Fruit fly (Drosophila melanogaster) whole organism, embryonic: ENCODE measurements around the gene CG9297.

Experiments used
- BtbVII ChIP-seq: fragments of 200-800 bp; sonication (Bioruptor generic); optimal IDR thresholded peaks from 3 replicates; lab custom pipeline; 2017; ENCODE audit warnings: missing biosample characterization, mild to moderate bottlenecking, missing genetic modification characterization
- C15 ChIP-seq: fragments of 200-800 bp; sonication (Bioruptor generic); IDR thresholded peaks from 3 replicates; pipeline ENCODE4 v1.3.6; 2022; ENCODE audit warnings: missing biosample characterization, missing genetic modification characterization
- CG10654 ChIP-seq: fragments of 200-800 bp; sonication (Bioruptor generic); optimal IDR thresholded peaks from 2 replicates; lab custom pipeline; 2016; ENCODE audit warnings: missing biosample characterization, missing genetic modification characterization
- CG11093 ChIP-seq: fragments of 200-800 bp; sonication (Bioruptor generic); IDR thresholded peaks from 3 replicates; pipeline ENCODE4 v1.3.6; 2022; ENCODE audit warnings: missing biosample characterization, missing genetic modification characterization
- CG11456 ChIP-seq: fragments of 200-800 bp; sonication (Bioruptor generic); IDR thresholded peaks from 3 replicates; pipeline ENCODE4 v1.3.6; 2022; ENCODE audit warnings: missing biosample characterization, missing genetic modification characterization
- CG12219 ChIP-seq: fragments of 200-800 bp; sonication (Bioruptor generic); optimal IDR thresholded peaks from 3 replicates; lab custom pipeline; 2018; ENCODE audit warnings: missing biosample characterization, mild to moderate bottlenecking, missing genetic modification characterization
- CG13123 ChIP-seq: fragments of 200-800 bp; sonication (Bioruptor generic); optimal IDR thresholded peaks from 2 replicates; lab custom pipeline; 2016; ENCODE audit warnings: missing biosample characterization, missing genetic modification characterization
- CG13624 ChIP-seq: fragments of 200-800 bp; sonication (Bioruptor generic); optimal IDR thresholded peaks from 2 replicates; lab custom pipeline; 2016; ENCODE audit warnings: missing biosample characterization, missing genetic modification characterization
- CG14014 ChIP-seq: fragments of 200-800 bp; sonication (Bioruptor generic); IDR thresholded peaks from 2 replicates; pipeline ENCODE4 v1.3.6; 2022; ENCODE audit warnings: missing biosample characterization, missing genetic modification characterization
- CG30403 ChIP-seq: fragments of 200-800 bp; sonication (Bioruptor generic); optimal IDR thresholded peaks from 3 replicates; lab custom pipeline; 2016; ENCODE audit warnings: missing biosample characterization, missing genetic modification characterization
- CG3281 ChIP-seq: fragments of 200-800 bp; sonication (Bioruptor generic); optimal IDR thresholded peaks from 3 replicates; lab custom pipeline; 2017; ENCODE audit warnings: missing biosample characterization, mild to moderate bottlenecking, missing genetic modification characterization
- CG3847 ChIP-seq: fragments of 200-800 bp; sonication (Bioruptor generic); IDR thresholded peaks from 2 replicates; pipeline ENCODE4 v1.3.6; 2022; ENCODE audit warnings: missing biosample characterization, missing genetic modification characterization
- CG4404 ChIP-seq: fragments of 200-800 bp; sonication (Bioruptor generic); IDR thresholded peaks from 2 replicates; pipeline ENCODE4 v1.3.6; 2022; ENCODE audit warnings: missing biosample characterization, missing genetic modification characterization
- CG4707 ChIP-seq: fragments of 200-800 bp; sonication (Bioruptor generic); optimal IDR thresholded peaks from 2 replicates; lab custom pipeline; 2018; ENCODE audit warnings: missing biosample characterization, mild to moderate bottlenecking, missing genetic modification characterization, moderate library complexity
- CG9817 ChIP-seq: fragments of 200-800 bp; sonication (Bioruptor generic); optimal IDR thresholded peaks from 2 replicates; lab custom pipeline; 2018; ENCODE audit warnings: missing biosample characterization, mild to moderate bottlenecking, missing genetic modification characterization, moderate library complexity
- CkIIα-i1 ChIP-seq: fragments of 200-800 bp; sonication (Bioruptor generic); IDR thresholded peaks from 2 replicates; pipeline ENCODE4 v1.3.6; 2022; ENCODE audit warnings: missing biosample characterization, missing genetic modification characterization
- D ChIP-seq, 2 experiments: fragments of 200-800 bp in 1 of 2; fragments of >200 bp in 1 of 2; sonication (Bioruptor generic) in 1 of 2; optimal IDR thresholded peaks; 2 replicates in 1 of 2; 3 replicates in 1 of 2; lab custom pipeline; 2017; ENCODE audit warnings: mild to moderate bottlenecking in 1 of 2, missing biosample characterization in 1 of 2, missing genetic modification characterization in 1 of 2, missing genetic modification reagents in 1 of 2
- Dek ChIP-seq: fragments of 200-800 bp; sonication (Bioruptor generic); optimal IDR thresholded peaks from 3 replicates; lab custom pipeline; 2019; ENCODE audit warnings: missing biosample characterization, mild to moderate bottlenecking, missing genetic modification characterization, moderate library complexity
- HHEX ChIP-seq: fragments of 200-800 bp; sonication (Bioruptor generic); optimal IDR thresholded peaks from 3 replicates; lab custom pipeline; 2017; ENCODE audit warnings: missing biosample characterization, mild to moderate bottlenecking, missing genetic modification characterization, missing genetic modification reagents
- HLH3B ChIP-seq: fragments of 200-800 bp; sonication (Bioruptor generic); IDR thresholded peaks from 2 replicates; pipeline ENCODE4 v1.3.6; 2022; ENCODE audit warnings: missing biosample characterization, missing genetic modification characterization
- HLHmδ ChIP-seq: fragments of 200-800 bp; sonication (Bioruptor generic); optimal IDR thresholded peaks from 2 replicates; lab custom pipeline; 2018; ENCODE audit warnings: missing biosample characterization, mild to moderate bottlenecking, missing genetic modification characterization, moderate library complexity
- Hr78 ChIP-seq, 2 experiments: fragments of 200-800 bp in 1 of 2; fragments of >200 bp in 1 of 2; sonication (Bioruptor generic) in 1 of 2; optimal IDR thresholded peaks; 2 replicates each; lab custom pipeline; 2017 to 2019; ENCODE audit warnings: missing biosample characterization in 2 of 2, missing genetic modification characterization in 2 of 2, mild to moderate bottlenecking in 1 of 2, moderate library complexity in 1 of 2
- Meics ChIP-seq: fragments of 200-800 bp; sonication (Bioruptor generic); optimal IDR thresholded peaks from 2 replicates; lab custom pipeline; 2017; ENCODE audit warnings: missing biosample characterization, mild to moderate bottlenecking, missing genetic modification characterization
- Optix ChIP-seq: fragments of 200-800 bp; sonication (Bioruptor generic); IDR thresholded peaks from 3 replicates; pipeline ENCODE4 v1.3.6; 2022; ENCODE audit warnings: missing biosample characterization, missing genetic modification characterization
- Scr ChIP-seq: fragments of 200-800 bp; sonication (Bioruptor generic); IDR thresholded peaks from 2 replicates; pipeline ENCODE4 v1.3.6; 2022; ENCODE audit warnings: missing biosample characterization, missing genetic modification characterization; ENCODE audit not compliant: partially characterized antibody
- Side ChIP-seq: fragments of 200-800 bp; sonication (Bioruptor generic); optimal IDR thresholded peaks from 2 replicates; lab custom pipeline; 2016; ENCODE audit warnings: missing biosample characterization, missing genetic modification characterization
- Spps ChIP-seq: fragments of 200-800 bp; sonication (Bioruptor generic); optimal IDR thresholded peaks from 2 replicates; lab custom pipeline; 2018; ENCODE audit warnings: missing biosample characterization, mild to moderate bottlenecking, missing genetic modification characterization
- Ssrp ChIP-seq: fragments of 200-800 bp; sonication (Bioruptor generic); optimal IDR thresholded peaks from 2 replicates; lab custom pipeline; 2018; ENCODE audit warnings: missing biosample characterization, mild to moderate bottlenecking, missing genetic modification characterization, moderate library complexity
- Trl ChIP-seq, 3 experiments: fragments of >200 bp in 2 of 3; fragments of 200-800 bp in 1 of 3; sonication (Bioruptor generic) in 1 of 3; optimal IDR thresholded peaks; 2 replicates in 1 of 3; 3 replicates in 2 of 3; lab custom pipeline; 2016 to 2017; ENCODE audit warnings: missing biosample characterization in 1 of 3, missing genetic modification characterization in 1 of 3
- ac ChIP-seq: fragments of 200-800 bp; sonication (Bioruptor generic); optimal IDR thresholded peaks from 3 replicates; lab custom pipeline; 2017; ENCODE audit warnings: missing biosample characterization, mild to moderate bottlenecking, missing genetic modification characterization
- aop ChIP-seq: fragments of 200-800 bp; sonication (Bioruptor generic); IDR thresholded peaks from 2 replicates; pipeline ENCODE4 v1.3.6; 2022; ENCODE audit warnings: missing biosample characterization, missing genetic modification characterization
- bbx ChIP-seq: fragments of 200-800 bp; sonication (Bioruptor generic); IDR thresholded peaks from 2 replicates; pipeline ENCODE4 v1.3.6; 2022; ENCODE audit warnings: missing biosample characterization, missing genetic modification characterization; ENCODE audit not compliant: partially characterized antibody
- cg ChIP-seq: fragments of 200-800 bp; sonication (Bioruptor generic); optimal IDR thresholded peaks from 3 replicates; lab custom pipeline; 2019; ENCODE audit warnings: missing biosample characterization, mild to moderate bottlenecking, missing genetic modification characterization, moderate library complexity
- crp ChIP-seq, 2 experiments: fragments of 200-800 bp; sonication (Bioruptor generic); optimal IDR thresholded peaks; 2 replicates in 1 of 2; 3 replicates in 1 of 2; lab custom pipeline; 2017; ENCODE audit warnings: missing biosample characterization in 2 of 2, missing genetic modification characterization in 2 of 2, mild to moderate bottlenecking in 1 of 2, moderate library complexity in 1 of 2
- fd96Cb ChIP-seq: fragments of 200-800 bp; sonication (Bioruptor generic); optimal IDR thresholded peaks from 2 replicates; lab custom pipeline; 2018; ENCODE audit warnings: missing biosample characterization, mild to moderate bottlenecking, missing genetic modification characterization, moderate library complexity
- gce ChIP-seq: fragments of 200-800 bp; sonication (Bioruptor generic); IDR thresholded peaks from 3 replicates; pipeline ENCODE4 v1.3.6; 2022; ENCODE audit warnings: missing biosample characterization, missing genetic modification characterization
- jigr1 ChIP-seq: fragments of 200-800 bp; sonication (Bioruptor generic); IDR thresholded peaks from 3 replicates; pipeline ENCODE4 v1.3.6; 2022; ENCODE audit warnings: missing biosample characterization, missing genetic modification characterization
- jumu ChIP-seq: fragments of 200-800 bp; sonication (Bioruptor generic); optimal IDR thresholded peaks from 3 replicates; lab custom pipeline; 2016; ENCODE audit warnings: missing biosample characterization, missing genetic modification characterization
- knrl ChIP-seq: fragments of 200-800 bp; sonication (Bioruptor generic); IDR thresholded peaks from 3 replicates; pipeline ENCODE4 v1.3.6; 2022; ENCODE audit warnings: missing biosample characterization, missing genetic modification characterization; ENCODE audit not compliant: partially characterized antibody
- pan ChIP-seq, 4 experiments: fragments of >200 bp in 3 of 4; fragments of 200-800 bp in 1 of 4; sonication (Bioruptor generic) in 1 of 4; optimal IDR thresholded peaks in 3 of 4; IDR thresholded peaks in 1 of 4; 2 replicates each; pipeline versions ENCODE4 v1.3.6 to Lab custom; 2017 to 2022; ENCODE audit warnings: missing biosample characterization in 2 of 4, missing genetic modification characterization in 2 of 4, mixed read lengths in 1 of 4
- peb ChIP-seq: fragments of 200-800 bp; sonication (Bioruptor generic); IDR thresholded peaks from 2 replicates; pipeline ENCODE4 v1.3.6; 2022; ENCODE audit warnings: missing biosample characterization, missing genetic modification characterization
- rib ChIP-seq: fragments of 200-800 bp; sonication (Bioruptor generic); IDR thresholded peaks from 2 replicates; pipeline ENCODE4 v1.3.6; 2022; ENCODE audit warnings: missing biosample characterization, missing genetic modification characterization
- run ChIP-seq: fragments of 200-800 bp; sonication (Bioruptor generic); optimal IDR thresholded peaks from 3 replicates; lab custom pipeline; 2018; ENCODE audit warnings: missing biosample characterization, mild to moderate bottlenecking, missing genetic modification characterization
- sens-2 ChIP-seq: fragments of 200-800 bp; sonication (Bioruptor generic); IDR thresholded peaks from 2 replicates; pipeline ENCODE4 v1.3.6; 2022; ENCODE audit warnings: missing biosample characterization, missing genetic modification characterization
- sima ChIP-seq: fragments of 200-800 bp; sonication (Bioruptor generic); optimal IDR thresholded peaks from 2 replicates; lab custom pipeline; 2016; ENCODE audit warnings: missing biosample characterization, missing genetic modification characterization
- sr ChIP-seq: fragments of 200-800 bp; sonication (Bioruptor generic); IDR thresholded peaks from 3 replicates; pipeline ENCODE4 v1.3.6; 2022; ENCODE audit warnings: missing biosample characterization, missing genetic modification characterization
- unpg ChIP-seq: fragments of 200-800 bp; sonication (Bioruptor generic); optimal IDR thresholded peaks from 3 replicates; lab custom pipeline; 2018; ENCODE audit warnings: missing biosample characterization, mild to moderate bottlenecking, missing genetic modification characterization, moderate library complexity
- vfl ChIP-seq: fragments of 200-800 bp; sonication (Bioruptor generic); optimal IDR thresholded peaks from 2 replicates; lab custom pipeline; 2016; ENCODE audit warnings: missing biosample characterization, missing genetic modification characterization

CG9297 gene

dm6 chr3R:13800430-13800848 lies 29.1 kb downstream of the CG9297 start (continued):
- TF ChIP-seq CG13624 (GFP tag; lab: Kevin White, UChicago) (peak; percentile 54), gce (peak; percentile 93), bbx (GFP tag; lab: Robert Waterston, UW) (no peak; the same call in 1 of the 2 replicates), sr (GFP tag; lab: Robert Waterston, UW) (peak; percentile 41; the same call in 1 of the 3 replicates), Optix (GFP tag; lab: Robert Waterston, UW) (peak; percentile 89), jigr1 (peak; percentile 85), Spps (tag; lab: Kevin White, UChicago) (peak; percentile 75), CG4404 (peak; percentile 74), CG4707 (peak; percentile 78), jumu (GFP tag; lab: Kevin White, UChicago) (peak; percentile 71), CG14014 (GFP tag; lab: Robert Waterston, UW) (peak; percentile 96), CG11093 (GFP tag; lab: Robert Waterston, UW) (peak; percentile 86), sens-2 (GFP tag; lab: Robert Waterston, UW) (peak; percentile 83), pan (optimal IDR thresholded peaks at IDR 0.05; lab: Kevin White, UChicago) (no peak), pan (GFP tag; optimal IDR thresholded peaks at IDR 0.05 in 1 of 2, IDR thresholded peaks at IDR 0.05 in 1 of 2) (peak in 1 of 2 experiments; percentile 96), Meics (GFP tag; lab: Kevin White, UChicago) (peak; percentile 91), CG12219 (GFP tag; lab: Kevin White, UChicago) (peak; percentile 81), D (optimal IDR thresholded peaks at IDR 0.05; lab: Kevin White, UChicago) (no peak), D (GFP tag; optimal IDR thresholded peaks at IDR 0.05; lab: Kevin White, UChicago) (peak; percentile 88), Dek (tag; lab: Kevin White, UChicago) (peak; percentile 85), peb (GFP tag; lab: Robert Waterston, UW) (peak; percentile 85), rib (peak; percentile 89), CG10654 (peak; percentile 69), run (tag; lab: Kevin White, UChicago) (peak; percentile 79), CG9817 (tag; lab: Kevin White, UChicago) (peak; percentile 79), unpg (peak; percentile 89), HLH3B (peak; percentile 96), crp (GFP tag; optimal IDR thresholded peaks at IDR 0.05; lab: Kevin White, UChicago) (peak in 1 of 2 experiments; percentile 43), Side (GFP tag; lab: Kevin White, UChicago) (peak; percentile 37), HLHmδ (GFP tag; lab: Kevin White, UChicago) (no peak), Trl (optimal IDR thresholded peaks at IDR 0.05; lab: Kevin White, UChicago) (peak; percentile 26 to 38), Trl (GFP tag; optimal IDR thresholded peaks at IDR 0.05; lab: Kevin White, UChicago) (peak; percentile 63), CG11456 (GFP tag; lab: Robert Waterston, UW) (peak; percentile 91), C15 (peak; percentile 78; the same call in 2 of the 3 replicates), aop (GFP tag; lab: Robert Waterston, UW) (peak; percentile 60; the same call in 1 of the 2 replicates), CkIIα-i1 (peak; percentile 63; the same call in 1 of the 2 replicates), cg (GFP tag; lab: Kevin White, UChicago) (peak; percentile 48), fd96Cb (peak; percentile 86), Hr78 (GFP tag; optimal IDR thresholded peaks at IDR 0.05; lab: Kevin White, UChicago) (peak in 1 of 2 experiments; percentile 35), vfl (GFP tag; lab: Kevin White, UChicago) (peak; percentile 65), CG30403 (GFP tag; lab: Kevin White, UChicago) (peak; percentile 89), sima (GFP tag; lab: Kevin White, UChicago) (peak; percentile 33), CG3281 (GFP tag; lab: Kevin White, UChicago) (peak; percentile 92), Scr (GFP tag; lab: Robert Waterston, UW) (no peak), CG3847 (GFP tag; lab: Robert Waterston, UW) (peak; percentile 93), ac (GFP tag; lab: Kevin White, UChicago) (peak; percentile 39), CG13123 (peak; percentile 72), BtbVII (GFP tag; lab: Kevin White, UChicago) (peak; percentile 94), HHEX (GFP tag; lab: Kevin White, UChicago) (peak; percentile 90), Ssrp (tag; lab: Kevin White, UChicago) (peak; percentile 85), knrl (GFP tag; lab: Robert Waterston, UW) (no peak)
